Worm (Caenorhabditis elegans): ENCODE measurements around the gene nspg-8.
A peak's percentile ranks its signal among the peaks of the same experiment; 100 is the strongest.

Gene nspg-8

DNA sequence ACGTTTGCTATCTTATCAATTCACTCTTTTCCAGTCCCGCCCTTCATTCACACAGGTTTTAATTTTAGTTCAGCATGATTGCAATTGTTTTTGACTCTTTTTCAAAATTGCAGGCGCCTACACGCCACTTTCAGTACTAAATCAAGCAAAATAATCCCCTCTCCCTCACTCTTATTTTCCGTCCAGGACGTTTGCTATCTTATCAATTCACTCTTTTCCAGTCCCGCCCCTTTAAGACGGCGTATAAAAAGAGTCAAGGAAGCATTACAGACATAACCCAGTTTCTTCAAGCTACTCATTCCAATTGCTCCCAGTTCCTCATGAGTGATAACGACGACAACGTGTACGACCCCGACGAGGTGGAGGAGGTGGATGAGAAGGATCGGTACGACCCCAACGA, 32.8 kb downstream of the nspg-8 start, which contains the start of gene Y119D3B.21:
Gene Y119D3B.21, plus strand, starts transcription at position 321 of the 400 bp plus-strand sequence.
- no peak for TF ChIP-seq zag-1 (tag; optimal IDR thresholded peaks at IDR 0.05)
- TF ChIP-seq lin-35 (GFP tag; optimal IDR thresholded peaks at IDR 0.05), result peak in 1 of 2 experiments; percentile 31
- no peak for TF ChIP-seq sptf-1 (tag; optimal IDR thresholded peaks at IDR 0.05)
- TF ChIP-seq ama-1 (optimal IDR thresholded peaks at IDR 0.05), result peak; percentile 31
- TF ChIP-seq lir-3 (tag; optimal IDR thresholded peaks at IDR 0.05; ENCODE audit: poor library complexity), result no peak
- no peak for TF ChIP-seq efl-1 (optimal IDR thresholded peaks at IDR 0.05)
- peak in 1 of 2 experiments; percentile 74 for TF ChIP-seq efl-1 (GFP tag; optimal IDR thresholded peaks at IDR 0.05 in 1 of 2)
- TF ChIP-seq elt-2 (tag; optimal IDR thresholded peaks at IDR 0.05), result peak; percentile 87
- no peak for TF ChIP-seq nhr-77 (tag; optimal IDR thresholded peaks at IDR 0.05)

ce11 chrIII:1216096-1216495, 34.2 kb downstream of the nspg-8 start:
- TF ChIP-seq fkh-4 (tag; optimal IDR thresholded peaks at IDR 0.05; ENCODE audit: borderline replicate concordance) (no peak), mef-2 (tag; optimal IDR thresholded peaks at IDR 0.05) (no peak)

DNA sequence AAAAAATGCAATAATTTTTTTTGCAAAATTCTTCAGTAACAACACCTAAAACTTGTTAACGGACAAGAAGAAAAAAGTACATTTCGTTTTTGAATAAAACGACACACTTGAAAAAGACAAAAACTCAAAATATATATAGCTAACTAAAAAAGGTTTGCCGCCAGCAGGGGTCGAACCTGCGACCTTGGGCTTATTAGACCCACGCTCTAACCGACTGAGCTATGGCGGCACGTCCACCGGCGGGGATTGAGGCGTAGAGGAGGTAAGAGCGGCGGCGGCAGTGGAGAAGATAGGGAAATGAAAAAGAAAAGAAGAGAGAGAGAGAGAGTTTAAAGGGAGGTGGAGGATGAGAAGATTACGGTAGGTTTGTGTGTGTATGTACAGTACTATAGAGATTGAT, 36.4 kb downstream of the nspg-8 start:
- TF ChIP-seq mep-1 (tag; optimal IDR thresholded peaks at IDR 0.05) (peak; percentile 29), fos-1 (tag; optimal IDR thresholded peaks at IDR 0.05) (no peak), grh-1 (GFP tag; IDR thresholded peaks at IDR 0.05) (no peak), nhr-20 (tag; optimal IDR thresholded peaks at IDR 0.05) (peak; percentile 2), nhr-76 (tag; optimal IDR thresholded peaks at IDR 0.05) (no peak), efl-1 (optimal IDR thresholded peaks at IDR 0.05) (no peak), efl-1 (GFP tag; optimal IDR thresholded peaks at IDR 0.05 in 1 of 2) (peak; percentile 12 to 59), aha-1 (tag; optimal IDR thresholded peaks at IDR 0.05) (no peak), ceh-82 (tag; optimal IDR thresholded peaks at IDR 0.05) (no peak), zag-1 (tag; optimal IDR thresholded peaks at IDR 0.05) (no peak), ceh-90 (tag; optimal IDR thresholded peaks at IDR 0.05) (no peak), pqm-1 (tag; optimal IDR thresholded peaks at IDR 0.05) (no peak), ceh-63 (GFP tag; optimal IDR thresholded peaks at IDR 0.05) (no peak), hlh-4 (tag; optimal IDR thresholded peaks at IDR 0.05) (no peak), elt-2 (tag; optimal IDR thresholded peaks at IDR 0.05) (no peak), sox-4 (tag; optimal IDR thresholded peaks at IDR 0.05) (no peak), aly-2 (tag; optimal IDR thresholded peaks at IDR 0.05) (no peak), egl-27 (tag; optimal IDR thresholded peaks at IDR 0.05) (no peak), hlh-17 (GFP tag; optimal IDR thresholded peaks at IDR 0.05; ENCODE audit: borderline replicate concordance) (no peak), nhr-84 (tag; optimal IDR thresholded peaks at IDR 0.05) (no peak), jun-1 (tag; optimal IDR thresholded peaks at IDR 0.05) (no peak), lin-35 (GFP tag; optimal IDR thresholded peaks at IDR 0.05) (peak in 1 of 2 experiments; percentile 11), zip-4 (GFP tag; optimal IDR thresholded peaks at IDR 0.05) (no peak), irx-1 (tag; optimal IDR thresholded peaks at IDR 0.05) (no peak), skn-1 (tag; optimal IDR thresholded peaks at IDR 0.05) (no peak), lsy-2 (tag; optimal IDR thresholded peaks at IDR 0.05) (peak in 1 of 2 experiments; percentile 17), unc-98 (GFP tag; IDR thresholded peaks at IDR 0.05) (no peak), fkh-4 (tag; optimal IDR thresholded peaks at IDR 0.05; ENCODE audit: borderline replicate concordance) (no peak), nhr-85 (tag) (no peak), nhr-90 (tag; optimal IDR thresholded peaks at IDR 0.05; ENCODE audit: poor library complexity) (peak; percentile 24), fkh-10 (GFP tag; optimal IDR thresholded peaks at IDR 0.05) (no peak), ces-1 (GFP tag; optimal IDR thresholded peaks at IDR 0.05) (no peak), dsc-1 (tag; optimal IDR thresholded peaks at IDR 0.05) (peak; percentile 10), egl-13 (tag; optimal IDR thresholded peaks at IDR 0.05) (no peak), mef-2 (tag; optimal IDR thresholded peaks at IDR 0.05) (no peak), nhr-237 (tag; optimal IDR thresholded peaks at IDR 0.05) (no peak), lin-13 (GFP tag; optimal IDR thresholded peaks at IDR 0.05) (peak; percentile 3), mdl-1 (tag; optimal IDR thresholded peaks at IDR 0.05) (no peak), snu-23 (GFP tag; optimal IDR thresholded peaks at IDR 0.05) (peak; percentile 25), nhr-19 (GFP tag; conservative IDR thresholded peaks at IDR 0.05) (no peak), ztf-4 (tag; optimal IDR thresholded peaks at IDR 0.05) (no peak), Y116A8C.19 (tag; optimal IDR thresholded peaks at IDR 0.05; ENCODE audit: borderline replicate concordance) (no peak), unc-130 (tag; optimal IDR thresholded peaks at IDR 0.05) (no peak), isw-1 (GFP tag; IDR thresholded peaks at IDR 0.05) (no peak), C04F5.9 (tag; optimal IDR thresholded peaks at IDR 0.05) (no peak)
